Fruit fly (Drosophila melanogaster): ENCODE results near the gene CG6885.

Gene CG6885

DNA sequence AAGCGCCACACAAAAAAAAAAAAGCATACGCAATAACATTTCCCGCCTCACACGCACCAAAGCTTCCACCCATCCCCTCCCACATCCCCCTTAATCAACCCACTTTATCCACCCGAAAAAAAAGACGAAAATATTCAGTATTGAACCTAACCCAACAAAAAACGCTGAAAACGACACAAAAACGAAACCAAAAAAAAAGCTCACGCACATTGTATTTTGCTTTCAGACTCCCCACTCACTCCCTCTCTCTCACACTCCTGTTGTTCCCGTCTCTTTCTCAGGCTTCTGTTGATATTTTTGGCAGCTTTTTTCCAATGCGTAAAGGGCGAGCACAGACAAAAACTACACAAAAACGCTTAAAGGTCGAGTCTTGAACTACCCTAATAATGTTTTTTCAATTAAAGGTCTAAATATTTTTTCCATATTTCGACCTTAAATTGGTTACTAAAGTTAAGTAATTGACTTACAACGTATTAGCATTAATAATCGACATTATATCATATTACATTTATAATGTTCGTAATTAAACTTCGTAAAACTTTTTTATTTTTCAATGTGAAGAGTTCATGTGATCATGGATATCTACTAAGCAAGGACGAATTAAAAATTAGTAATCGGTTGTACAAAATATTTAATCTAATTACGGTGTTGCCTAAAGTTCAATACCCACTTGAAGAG is 42.3 kb downstream of the CG6885 start:
- TF ChIP-seq noc (tag; optimal IDR thresholded peaks at IDR 0.05), result peak; percentile 65

DNA sequence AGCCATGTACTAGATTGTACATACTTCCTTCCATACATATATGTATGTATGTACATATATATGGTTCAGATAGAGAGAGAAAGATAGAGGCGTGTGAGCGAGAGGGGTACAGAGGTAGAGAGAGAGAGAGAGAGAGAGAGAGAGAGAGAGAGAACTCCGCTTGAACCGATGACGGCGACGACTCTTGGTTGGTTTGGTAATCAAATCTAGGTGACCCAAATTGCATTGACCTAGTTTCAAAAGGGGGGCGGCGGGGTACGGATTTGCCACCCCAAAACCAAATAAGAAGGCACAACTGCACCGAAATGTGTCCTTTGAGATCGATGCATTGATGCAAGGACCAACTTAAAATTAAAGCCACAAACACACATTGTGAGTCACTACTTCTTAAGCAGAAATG is 43.6 kb downstream of the CG6885 start:
- TF ChIP-seq noc (tag; optimal IDR thresholded peaks at IDR 0.05), result no peak

dm6 chr3L:18789203-18790018 is 45.1 kb downstream of the CG6885 start:
- TF ChIP-seq noc (tag; optimal IDR thresholded peaks at IDR 0.05), result peak; percentile 64

DNA sequence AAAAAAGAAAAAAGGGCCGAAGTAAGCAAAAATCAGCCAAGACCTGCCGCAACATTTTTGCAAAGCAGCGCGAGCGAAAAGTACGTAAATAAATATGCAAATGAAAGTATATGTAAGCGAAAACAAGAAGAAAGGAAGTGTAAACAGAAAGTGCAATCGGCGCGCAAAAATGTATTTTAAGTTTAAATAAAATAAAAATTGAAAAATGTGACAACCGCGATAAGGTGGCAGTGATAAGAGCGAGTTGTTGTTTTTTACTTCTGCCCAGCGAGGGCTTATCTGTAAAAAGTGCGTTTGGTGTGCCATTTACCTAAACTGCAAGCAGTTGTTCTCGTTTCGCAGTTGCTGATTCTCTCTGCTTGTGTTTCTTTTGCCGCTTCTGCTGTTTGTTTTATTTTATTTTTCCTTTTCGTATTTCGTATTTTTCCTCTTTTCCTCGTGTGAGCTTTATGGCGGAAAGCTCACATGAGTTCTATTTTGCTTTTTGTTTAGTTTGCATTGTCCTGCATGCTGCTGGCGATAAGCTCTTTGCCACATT is 46.4 kb downstream of the CG6885 start:
- TF ChIP-seq noc (tag; optimal IDR thresholded peaks at IDR 0.05), result no peak

dm6 chr3L:18791232-18792008 is 47.1 kb downstream of the CG6885 start:
- peak; percentile 39 for TF ChIP-seq noc (tag; optimal IDR thresholded peaks at IDR 0.05)

dm6 chr3L:18792009-18792339 is 47.7 kb downstream of the CG6885 start:
- TF ChIP-seq noc (tag; optimal IDR thresholded peaks at IDR 0.05), result no peak

DNA sequence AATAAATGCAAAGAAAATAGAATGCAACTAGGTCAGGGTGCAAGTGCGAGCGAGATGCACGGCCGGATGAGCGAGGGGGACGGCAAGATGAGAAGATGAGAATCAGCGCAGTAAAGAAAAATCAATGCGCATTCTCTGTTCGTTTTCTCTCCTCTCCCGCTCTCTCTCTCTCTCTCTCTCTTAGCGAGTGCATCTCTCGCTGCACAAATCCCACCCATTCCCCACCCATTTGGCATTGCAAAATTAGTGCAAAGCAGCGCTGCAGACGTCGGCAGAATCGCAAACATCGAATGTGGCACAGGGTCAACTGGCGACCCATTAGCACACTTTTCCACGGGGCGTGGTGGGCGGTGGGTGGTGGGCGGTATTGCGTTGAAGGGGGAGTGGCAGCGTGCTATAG is 48.5 kb downstream of the CG6885 start:
- no peak for TF ChIP-seq noc (tag; optimal IDR thresholded peaks at IDR 0.05)
